Fruit fly (Drosophila melanogaster) whole organism, embryonic: ENCODE data around the gene Plap.

Source experiments
- Bgb ChIP-seq: fragments of 200-800 bp; sonication (Bioruptor generic); IDR thresholded peaks from 2 replicates; pipeline ENCODE4 v1.3.6; 2022; ENCODE audit warnings: missing biosample characterization, missing genetic modification characterization; ENCODE audit not compliant: partially characterized antibody
- CG10147 ChIP-seq: fragments of 200-800 bp; sonication (Bioruptor generic); optimal IDR thresholded peaks from 2 replicates; lab custom pipeline; 2019; ENCODE audit warnings: missing biosample characterization, mild to moderate bottlenecking, missing genetic modification characterization, moderate library complexity
- CG10959 ChIP-seq: fragments of 200-800 bp; sonication (Bioruptor generic); IDR thresholded peaks from 2 replicates; pipeline ENCODE4 v1.3.6; 2022; ENCODE audit warnings: missing biosample characterization, missing genetic modification characterization
- CG11456 ChIP-seq: fragments of 200-800 bp; sonication (Bioruptor generic); IDR thresholded peaks from 3 replicates; pipeline ENCODE4 v1.3.6; 2022; ENCODE audit warnings: missing biosample characterization, missing genetic modification characterization
- CG12942 ChIP-seq: fragments of 200-800 bp; sonication (Bioruptor generic); optimal IDR thresholded peaks from 3 replicates; lab custom pipeline; 2016; ENCODE audit warnings: missing biosample characterization, missing genetic modification characterization
- CG15601 ChIP-seq: fragments of 200-800 bp; sonication (Bioruptor generic); optimal IDR thresholded peaks from 3 replicates; lab custom pipeline; 2019; ENCODE audit warnings: missing biosample characterization, mild to moderate bottlenecking, missing genetic modification characterization, moderate library complexity
- CG17186 ChIP-seq: fragments of 200-800 bp; sonication (Bioruptor generic); optimal IDR thresholded peaks from 3 replicates; lab custom pipeline; 2017; ENCODE audit warnings: missing biosample characterization, missing genetic modification reagents, missing genetic modification characterization
- CG17328 ChIP-seq: fragments of 200-800 bp; sonication (Bioruptor generic); IDR thresholded peaks from 2 replicates; pipeline ENCODE4 v1.3.6; 2022; ENCODE audit warnings: missing biosample characterization, missing genetic modification characterization
- CG17385 ChIP-seq: fragments of 200-800 bp; sonication (Bioruptor generic); optimal IDR thresholded peaks from 3 replicates; lab custom pipeline; 2018; ENCODE audit warnings: missing biosample characterization, mild to moderate bottlenecking, missing genetic modification characterization
- CG18476 ChIP-seq: fragments of 200-800 bp; sonication (Bioruptor generic); optimal IDR thresholded peaks from 2 replicates; lab custom pipeline; 2016; ENCODE audit warnings: missing biosample characterization, mild to moderate bottlenecking, missing genetic modification characterization
- CG18619 ChIP-seq: fragments of 200-800 bp; sonication (Bioruptor generic); optimal IDR thresholded peaks from 3 replicates; lab custom pipeline; 2017; ENCODE audit warnings: missing biosample characterization, mild to moderate bottlenecking, missing genetic modification characterization
- CG2116 ChIP-seq: fragments of 200-800 bp; sonication (Bioruptor generic); optimal IDR thresholded peaks from 3 replicates; lab custom pipeline; 2018; ENCODE audit warnings: missing biosample characterization, mild to moderate bottlenecking, missing genetic modification characterization
- CG2199 ChIP-seq: fragments of 200-800 bp; sonication (Bioruptor generic); IDR thresholded peaks from 3 replicates; pipeline ENCODE4 v1.3.6; 2022; ENCODE audit warnings: missing biosample characterization, missing genetic modification characterization
- CG2202 ChIP-seq: fragments of 200-800 bp; sonication (Bioruptor generic); optimal IDR thresholded peaks from 2 replicates; lab custom pipeline; 2018; ENCODE audit warnings: missing biosample characterization, mild to moderate bottlenecking, missing genetic modification characterization
- CG3065 ChIP-seq: fragments of 200-800 bp; sonication (Bioruptor generic); optimal IDR thresholded peaks from 2 replicates; lab custom pipeline; 2016; ENCODE audit warnings: missing biosample characterization, missing genetic modification characterization
- CG32772 ChIP-seq: fragments of 200-800 bp; sonication (Bioruptor generic); IDR thresholded peaks from 2 replicates; pipeline ENCODE4 v1.3.6; 2022; ENCODE audit warnings: missing biosample characterization, missing genetic modification characterization
- CG4282 ChIP-seq: fragments of 200-800 bp; sonication (Bioruptor generic); optimal IDR thresholded peaks from 2 replicates; lab custom pipeline; 2016; ENCODE audit warnings: missing biosample characterization, missing genetic modification characterization
- CG7786 ChIP-seq: fragments of 200-800 bp; sonication (Bioruptor generic); optimal IDR thresholded peaks from 2 replicates; lab custom pipeline; 2016; ENCODE audit warnings: missing biosample characterization, missing genetic modification characterization
- CG8359 ChIP-seq: fragments of 200-800 bp; sonication (Bioruptor generic); optimal IDR thresholded peaks from 2 replicates; lab custom pipeline; 2017; ENCODE audit warnings: missing biosample characterization, mild to moderate bottlenecking, missing genetic modification characterization, borderline replicate concordance
- CG8944 ChIP-seq: fragments of 200-800 bp; sonication (Bioruptor generic); optimal IDR thresholded peaks from 3 replicates; lab custom pipeline; 2016; ENCODE audit warnings: missing biosample characterization, missing genetic modification characterization
- CkIIα-i1 ChIP-seq: fragments of 200-800 bp; sonication (Bioruptor generic); IDR thresholded peaks from 2 replicates; pipeline ENCODE4 v1.3.6; 2022; ENCODE audit warnings: missing biosample characterization, missing genetic modification characterization
- CoRest ChIP-seq: fragments of 200-800 bp; sonication (Bioruptor generic); optimal IDR thresholded peaks from 3 replicates; lab custom pipeline; 2018; ENCODE audit warnings: missing biosample characterization, mild to moderate bottlenecking, missing genetic modification characterization, moderate library complexity
- D19B ChIP-seq: fragments of 200-800 bp; sonication (Bioruptor generic); optimal IDR thresholded peaks from 2 replicates; lab custom pipeline; 2017; ENCODE audit warnings: missing biosample characterization, mild to moderate bottlenecking, missing genetic modification characterization
- Deaf1 ChIP-seq: fragments of 200-800 bp; optimal IDR thresholded peaks from 3 replicates; lab custom pipeline; 2019; ENCODE audit warnings: missing biosample characterization, mild to moderate bottlenecking, missing genetic modification characterization, moderate library complexity
- Dp ChIP-seq: fragments of 200-800 bp; sonication (Bioruptor generic); optimal IDR thresholded peaks from 2 replicates; lab custom pipeline; 2018; ENCODE audit warnings: missing biosample characterization, mild to moderate bottlenecking, missing genetic modification characterization, moderate library complexity
- Dref ChIP-seq: fragments of 200-800 bp; sonication (Bioruptor generic); IDR thresholded peaks from 2 replicates; pipeline ENCODE4 v1.3.6; 2022; ENCODE audit warnings: missing biosample characterization, missing genetic modification characterization
- Drgx ChIP-seq: fragments of 200-800 bp; sonication (Bioruptor generic); IDR thresholded peaks from 2 replicates; pipeline ENCODE4 v1.3.6; 2022; ENCODE audit warnings: missing biosample characterization, missing genetic modification characterization
- Ets65A ChIP-seq: fragments of 200-800 bp; sonication (Bioruptor generic); peaks from one replicate; lab custom pipeline; 2016; ENCODE audit warnings: missing biosample characterization, missing genetic modification characterization
- Ets97D ChIP-seq: fragments of 200-800 bp; sonication (Bioruptor generic); optimal IDR thresholded peaks from 3 replicates; lab custom pipeline; 2016; ENCODE audit warnings: missing biosample characterization, missing genetic modification characterization
- Hmx ChIP-seq: fragments of 200-800 bp; sonication (Bioruptor generic); optimal IDR thresholded peaks from 2 replicates; lab custom pipeline; 2016; ENCODE audit warnings: missing biosample characterization, missing genetic modification characterization
- Hr78 ChIP-seq, 2 experiments: fragments of 200-800 bp in 1 of 2; fragments of >200 bp in 1 of 2; sonication (Bioruptor generic) in 1 of 2; optimal IDR thresholded peaks; 2 replicates each; lab custom pipeline; 2017 to 2019; ENCODE audit warnings: missing biosample characterization in 2 of 2, missing genetic modification characterization in 2 of 2, mild to moderate bottlenecking in 1 of 2, moderate library complexity in 1 of 2
- MBD-R2 ChIP-seq: fragments of 200-800 bp; sonication (Bioruptor generic); IDR thresholded peaks from 2 replicates; pipeline ENCODE4 v1.3.6; 2022; ENCODE audit warnings: missing biosample characterization, missing genetic modification characterization
- Ptx1 ChIP-seq: fragments of 200-800 bp; sonication (Bioruptor generic); IDR thresholded peaks from 2 replicates; pipeline ENCODE4 v1.3.6; 2022; ENCODE audit warnings: missing biosample characterization, missing genetic modification characterization
- Rfx ChIP-seq: fragments of 200-800 bp; sonication (Bioruptor generic); IDR thresholded peaks from 2 replicates; pipeline ENCODE4 v1.3.6; 2022; ENCODE audit warnings: missing biosample characterization, missing genetic modification characterization
- Sry-δ ChIP-seq: fragments of 200-800 bp; sonication (Bioruptor generic); optimal IDR thresholded peaks from 2 replicates; lab custom pipeline; 2016; ENCODE audit warnings: missing biosample characterization, missing genetic modification characterization
- TFAM ChIP-seq: fragments of 200-800 bp; sonication (Bioruptor generic); optimal IDR thresholded peaks from 2 replicates; lab custom pipeline; 2017; ENCODE audit warnings: missing biosample characterization, missing genetic modification characterization, inconsistent platforms
- amos ChIP-seq: fragments of 200-800 bp; sonication (Bioruptor generic); IDR thresholded peaks from 2 replicates; pipeline ENCODE4 v1.3.6; 2022; ENCODE audit warnings: missing biosample characterization, missing genetic modification characterization; ENCODE audit not compliant: partially characterized antibody
- ato ChIP-seq: fragments of 200-800 bp; sonication (Bioruptor generic); IDR thresholded peaks from 2 replicates; pipeline ENCODE4 v1.3.6; 2022; ENCODE audit warnings: missing biosample characterization, missing genetic modification characterization; ENCODE audit not compliant: partially characterized antibody
- bcd ChIP-seq: fragments of 200-800 bp; sonication (Bioruptor generic); optimal IDR thresholded peaks from 2 replicates; lab custom pipeline; 2017; ENCODE audit warnings: missing biosample characterization, mild to moderate bottlenecking, missing genetic modification characterization
- crc ChIP-seq: fragments of 200-800 bp; sonication (Bioruptor generic); optimal IDR thresholded peaks from 2 replicates; lab custom pipeline; 2016; ENCODE audit warnings: missing biosample characterization, missing genetic modification characterization
- dpn ChIP-seq, 2 experiments: fragments of 200-800 bp; sonication (Bioruptor generic); optimal IDR thresholded peaks; 3 replicates each; lab custom pipeline; 2016; ENCODE audit warnings: missing biosample characterization in 2 of 2, missing genetic modification characterization in 2 of 2
- eyg ChIP-seq: fragments of 200-800 bp; sonication (Bioruptor generic); optimal IDR thresholded peaks from 3 replicates; lab custom pipeline; 2016; ENCODE audit warnings: missing biosample characterization, missing genetic modification characterization
- ftz-f1 ChIP-seq: fragments of 200-800 bp; sonication (Bioruptor generic); optimal IDR thresholded peaks from 2 replicates; lab custom pipeline; 2016; ENCODE audit warnings: missing biosample characterization, missing genetic modification characterization
- fu2 ChIP-seq: fragments of 200-800 bp; sonication (Bioruptor generic); optimal IDR thresholded peaks from 2 replicates; lab custom pipeline; 2016; ENCODE audit warnings: missing biosample characterization, missing genetic modification characterization
- gcm ChIP-seq: fragments of 200-800 bp; sonication (Bioruptor generic); optimal IDR thresholded peaks from 2 replicates; lab custom pipeline; 2019; ENCODE audit warnings: missing biosample characterization, mild to moderate bottlenecking, missing genetic modification characterization, moderate library complexity
- grn ChIP-seq: fragments of 200-800 bp; sonication (Bioruptor generic); optimal IDR thresholded peaks from 3 replicates; lab custom pipeline; 2017; ENCODE audit warnings: missing biosample characterization, missing genetic modification characterization
- lbe ChIP-seq: fragments of 200-800 bp; sonication (Bioruptor generic); optimal IDR thresholded peaks from 2 replicates; lab custom pipeline; 2016; ENCODE audit warnings: missing biosample characterization, mild to moderate bottlenecking, missing genetic modification characterization
- mld ChIP-seq: fragments of 200-800 bp; sonication (Bioruptor generic); IDR thresholded peaks from 3 replicates; pipeline ENCODE4 v1.3.6; 2022; ENCODE audit warnings: missing biosample characterization, missing genetic modification characterization; ENCODE audit not compliant: partially characterized antibody
- rib ChIP-seq: fragments of 200-800 bp; sonication (Bioruptor generic); IDR thresholded peaks from 2 replicates; pipeline ENCODE4 v1.3.6; 2022; ENCODE audit warnings: missing biosample characterization, missing genetic modification characterization
- sim ChIP-seq: fragments of 200-800 bp; sonication (Bioruptor generic); IDR thresholded peaks from 2 replicates; pipeline ENCODE4 v1.3.6; 2022; ENCODE audit warnings: missing biosample characterization, missing genetic modification characterization
- sima ChIP-seq: fragments of 200-800 bp; sonication (Bioruptor generic); optimal IDR thresholded peaks from 2 replicates; lab custom pipeline; 2016; ENCODE audit warnings: missing biosample characterization, missing genetic modification characterization
- vfl ChIP-seq: fragments of 200-800 bp; sonication (Bioruptor generic); optimal IDR thresholded peaks from 2 replicates; lab custom pipeline; 2016; ENCODE audit warnings: missing biosample characterization, missing genetic modification characterization

Plap gene

dm6 chr2L:1177522-1177921 is 7.4 kb upstream of the Plap start, which contains the start of gene CG4896 (continued):
- TF ChIP-seq CG3065 (GFP tag; lab: Kevin White, UChicago) (no peak), CG2116 (GFP tag; lab: Kevin White, UChicago) (peak; percentile 57), CG17328 (GFP tag; lab: Robert Waterston, UW) (no peak), CG12942 (GFP tag; lab: Kevin White, UChicago) (no peak), D19B (no peak), dpn (GFP tag; optimal IDR thresholded peaks at IDR 0.05; lab: Kevin White, UChicago) (peak; percentile 5 to 7), CG10147 (GFP tag; lab: Kevin White, UChicago) (no peak), Hr78 (GFP tag; optimal IDR thresholded peaks at IDR 0.05; lab: Kevin White, UChicago) (no peak), sima (GFP tag; lab: Kevin White, UChicago) (no peak), CkIIα-i1 (GFP tag; lab: Robert Waterston, UW) (no peak), CG32772 (GFP tag; lab: Robert Waterston, UW) (no peak; the same call in 1 of the 2 replicates), CG10959 (GFP tag; lab: Robert Waterston, UW) (no peak), CG4282 (GFP tag; lab: Kevin White, UChicago) (no peak), CG18476 (GFP tag; lab: Kevin White, UChicago) (no peak), bcd (no peak), lbe (GFP tag; lab: Kevin White, UChicago) (no peak), Ptx1 (GFP tag; lab: Robert Waterston, UW) (no peak), crc (GFP tag; lab: Kevin White, UChicago) (no peak), Sry-δ (GFP tag; lab: Kevin White, UChicago) (peak; percentile 74), CG15601 (tag; lab: Kevin White, UChicago) (no peak), CG17385 (GFP tag; lab: Kevin White, UChicago) (no peak), CG2199 (no peak), sim (no peak), CG11456 (no peak), Hmx (no peak), rib (GFP tag; lab: Robert Waterston, UW) (no peak), MBD-R2 (GFP tag; lab: Robert Waterston, UW) (peak; percentile 85), Ets97D (GFP tag; lab: Kevin White, UChicago) (peak; percentile 51), Dp (GFP tag; lab: Kevin White, UChicago) (peak; percentile 65), vfl (GFP tag; lab: Kevin White, UChicago) (no peak), eyg (GFP tag; lab: Kevin White, UChicago) (no peak), Deaf1 (tag; lab: Kevin White, UChicago) (peak; percentile 75), CG8359 (GFP tag; lab: Kevin White, UChicago) (no peak), Ets65A (no peak), CoRest (tag; lab: Kevin White, UChicago) (peak; percentile 29), CG17186 (GFP tag; lab: Kevin White, UChicago) (no peak), fu2 (GFP tag; lab: Kevin White, UChicago) (peak; percentile 6), ato (GFP tag; lab: Robert Waterston, UW) (peak; percentile 66), grn (no peak), CG8944 (GFP tag; lab: Kevin White, UChicago) (no peak), ftz-f1 (GFP tag; lab: Kevin White, UChicago) (no peak), Dref (GFP tag; lab: Robert Waterston, UW) (peak; percentile 94), CG7786 (GFP tag; lab: Kevin White, UChicago) (peak; percentile 4), gcm (GFP tag; lab: Kevin White, UChicago) (no peak), mld (no peak), TFAM (no peak), Drgx (GFP tag; lab: Robert Waterston, UW) (no peak), CG18619 (GFP tag; lab: Kevin White, UChicago) (no peak), Rfx (GFP tag; lab: Robert Waterston, UW) (peak; percentile 63), CG2202 (tag; lab: Kevin White, UChicago) (no peak), amos (GFP tag; lab: Robert Waterston, UW) (peak; percentile 70), Bgb (GFP tag; lab: Robert Waterston, UW) (peak; percentile 80)
